Worm (Caenorhabditis elegans) whole organism, young adult: ENCODE data around the gene C33G3.5.
A peak's percentile ranks its signal among the peaks of the same experiment; 100 is the strongest.

Experiments used
- C17E4.6 ChIP-seq: fragments of 200-800 bp; sonication (Bioruptor generic); IDR thresholded peaks from 2 replicates; pipeline ENCODE4 v1.3.6; 2022; ENCODE audit warnings: missing genetic modification reagents, missing genetic modification characterization, missing compliant biosample characterization
- F10E7.11 ChIP-seq: sonication (generic microtip); optimal IDR thresholded peaks from 2 replicates; lab custom pipeline; 2017; ENCODE audit warnings: mild to moderate bottlenecking, missing genetic modification characterization, moderate library complexity, missing compliant biosample characterization
- F33H1.4 ChIP-seq: fragments of 200-800 bp; sonication (Bioruptor generic); IDR thresholded peaks from 2 replicates; pipeline ENCODE4 v1.3.6; 2022; ENCODE audit warnings: missing genetic modification reagents, missing genetic modification characterization, missing compliant biosample characterization
- F37B4.10 ChIP-seq: fragments of 200-800 bp; sonication (Bioruptor generic); IDR thresholded peaks from 2 replicates; pipeline ENCODE4 v1.3.6; 2022; ENCODE audit warnings: missing genetic modification characterization, missing compliant biosample characterization
- F55B11.4 ChIP-seq: sonication (generic microtip); optimal IDR thresholded peaks from 2 replicates; lab custom pipeline; 2016; ENCODE audit warnings: missing compliant biosample characterization, missing genetic modification characterization, borderline replicate concordance; ENCODE audit not compliant: insufficient read depth
- F57A8.1 ChIP-seq: fragments of 200-800 bp; sonication (Bioruptor generic); optimal IDR thresholded peaks from 2 replicates; lab custom pipeline; 2018; ENCODE audit warnings: mild to moderate bottlenecking, missing genetic modification characterization, moderate library complexity, missing compliant biosample characterization
- F57C9.4 ChIP-seq: sonication (generic microtip); optimal IDR thresholded peaks from 2 replicates; lab custom pipeline; 2017; ENCODE audit warnings: mild to moderate bottlenecking, missing genetic modification characterization, missing compliant biosample characterization
- K12H6.12 ChIP-seq: fragments of 200-800 bp; sonication (Bioruptor generic); optimal IDR thresholded peaks from 2 replicates; lab custom pipeline; 2018; ENCODE audit warnings: mild to moderate bottlenecking, missing genetic modification characterization, missing compliant biosample characterization
- Y67H2A.10 ChIP-seq: fragments of 200-800 bp; sonication (Bioruptor generic); conservative IDR thresholded peaks from 2 replicates; pipeline ENCODE4 v1.3.6; 2022; ENCODE audit warnings: missing genetic modification reagents, missing genetic modification characterization, missing compliant biosample characterization
- Y79H2A.3 ChIP-seq: fragments of 200-800 bp; sonication (Bioruptor generic); conservative IDR thresholded peaks from 2 replicates; pipeline ENCODE4 v1.3.6; 2022; ENCODE audit warnings: missing genetic modification reagents, missing genetic modification characterization, missing compliant biosample characterization
- atf-7 ChIP-seq: sonication (generic microtip); optimal IDR thresholded peaks from 2 replicates; lab custom pipeline; 2017; ENCODE audit warnings: mild to moderate bottlenecking, missing genetic modification characterization, missing compliant biosample characterization
- athp-1 ChIP-seq: sonication (generic microtip); optimal IDR thresholded peaks from 2 replicates; lab custom pipeline; 2017; ENCODE audit warnings: mild to moderate bottlenecking, missing genetic modification characterization, missing compliant biosample characterization
- bed-2 ChIP-seq: fragments of 200-800 bp; sonication (Bioruptor generic); IDR thresholded peaks from 2 replicates; pipeline ENCODE4 v1.3.6; 2022; ENCODE audit warnings: missing genetic modification reagents, missing genetic modification characterization, missing compliant biosample characterization
- cebp-1 ChIP-seq, 2 experiments: fragments of 200-800 bp in 1 of 2; sonication (Bioruptor generic) in 1 of 2; sonication (generic microtip) in 1 of 2; IDR thresholded peaks in 1 of 2; optimal IDR thresholded peaks in 1 of 2; 2 replicates each; pipeline versions ENCODE4 v1.3.6 to Lab custom; 2017 to 2022; ENCODE audit warnings: missing compliant biosample characterization in 2 of 2, missing genetic modification characterization in 2 of 2, mild to moderate bottlenecking in 1 of 2, missing genetic modification reagents in 1 of 2, moderate library complexity in 1 of 2
- ceh-58 ChIP-seq: fragments of 200-800 bp; sonication (Bioruptor generic); IDR thresholded peaks from 2 replicates; pipeline ENCODE4 v1.3.6; 2022; ENCODE audit warnings: missing genetic modification characterization, missing compliant biosample characterization
- dpl-1 ChIP-seq: fragments of 150-350 bp; optimal IDR thresholded peaks from 2 replicates; lab custom pipeline; 2014; ENCODE audit warnings: missing biosample characterization, missing genetic modification reagents, missing genetic modification characterization
- egl-18 ChIP-seq: fragments of 200-800 bp; sonication (Bioruptor generic); IDR thresholded peaks from 2 replicates; pipeline ENCODE4 v1.3.6; 2022; ENCODE audit warnings: missing genetic modification reagents, missing genetic modification characterization, missing compliant biosample characterization
- egrh-3 ChIP-seq: fragments of 200-800 bp; sonication (Bioruptor generic); IDR thresholded peaks from 2 replicates; pipeline ENCODE4 v1.3.6; 2022; ENCODE audit warnings: missing genetic modification reagents, missing genetic modification characterization, missing compliant biosample characterization
- lir-1 ChIP-seq: fragments of 200-800 bp; sonication (Bioruptor generic); conservative IDR thresholded peaks from 2 replicates; pipeline ENCODE4 v1.3.6; 2022; ENCODE audit warnings: missing genetic modification reagents, missing genetic modification characterization, missing compliant biosample characterization
- mxl-1 ChIP-seq: sonication (generic microtip); optimal IDR thresholded peaks from 2 replicates; lab custom pipeline; 2016; ENCODE audit warnings: missing genetic modification characterization, missing compliant biosample characterization
- nhr-120 ChIP-seq: fragments of 200-800 bp; sonication (Bioruptor generic); IDR thresholded peaks from 2 replicates; pipeline ENCODE4 v1.3.6; 2022; ENCODE audit warnings: missing genetic modification characterization, missing compliant biosample characterization
- pbrm-1 ChIP-seq: fragments of 200-800 bp; sonication (Bioruptor generic); IDR thresholded peaks from 2 replicates; pipeline ENCODE4 v1.3.6; 2022; ENCODE audit warnings: missing genetic modification reagents, missing genetic modification characterization, missing compliant biosample characterization
- rec-8 ChIP-seq, 2 experiments: sonication (generic microtip); optimal IDR thresholded peaks; 2 replicates each; lab custom pipeline; 2016; ENCODE audit warnings: mild to moderate bottlenecking in 2 of 2, missing genetic modification characterization in 2 of 2, missing genetic modification reagents in 2 of 2, missing genotype in 2 of 2, missing biosample characterization in 1 of 2, missing compliant biosample characterization in 1 of 2, moderate library complexity in 1 of 2
- repo-1 ChIP-seq: sonication (generic microtip); optimal IDR thresholded peaks from 2 replicates; lab custom pipeline; 2017; ENCODE audit warnings: mild to moderate bottlenecking, missing genetic modification characterization, missing compliant biosample characterization
- rpc-1 ChIP-seq, 2 experiments: fragments of 150-350 bp in 1 of 2; sonication (generic microtip) in 1 of 2; optimal IDR thresholded peaks; 2 replicates each; lab custom pipeline; 2014 to 2018; ENCODE audit warnings: missing biosample characterization in 1 of 2, missing genetic modification characterization in 1 of 2, missing genetic modification reagents in 1 of 2, missing genotype in 1 of 2
- snpc-1.1 ChIP-seq: sonication (generic microtip); optimal IDR thresholded peaks from 2 replicates; lab custom pipeline; 2017; ENCODE audit warnings: missing genetic modification characterization, mild to moderate bottlenecking, missing compliant biosample characterization, antibody characterized with exemption, moderate library complexity, missing genotype, missing genetic modification reagents; ENCODE audit not compliant: insufficient read depth
- snpc-1.3 ChIP-seq: sonication (generic microtip); optimal IDR thresholded peaks from 2 replicates; lab custom pipeline; 2017; ENCODE audit warnings: missing genetic modification characterization, mild to moderate bottlenecking, missing compliant biosample characterization, antibody characterized with exemption, moderate library complexity, missing genotype, missing genetic modification reagents; ENCODE audit not compliant: insufficient read depth
- snpc-4 ChIP-seq, 5 experiments: fragments of 150-350 bp in 1 of 5; sonication (generic microtip) in 4 of 5; optimal IDR thresholded peaks; 2 replicates each; lab custom pipeline; 2014 to 2018; ENCODE audit warnings: missing genetic modification characterization in 5 of 5, missing biosample characterization in 3 of 5, antibody characterized with exemption in 2 of 5, mild to moderate bottlenecking in 2 of 5, missing compliant biosample characterization in 2 of 5, missing genotype in 2 of 5, moderate library complexity in 2 of 5, missing genetic modification reagents in 1 of 5
- tbx-9 ChIP-seq: sonication (generic microtip); optimal IDR thresholded peaks from 2 replicates; lab custom pipeline; 2016; ENCODE audit warnings: borderline replicate concordance, missing genetic modification characterization, inconsistent platforms, missing compliant biosample characterization
- unc-62 ChIP-seq: fragments of 150-350 bp; optimal IDR thresholded peaks from 2 replicates; lab custom pipeline; 2014; ENCODE audit warnings: missing biosample characterization, missing genetic modification reagents, missing genetic modification characterization
- xnd-1 ChIP-seq: sonication (generic microtip); optimal IDR thresholded peaks from 2 replicates; lab custom pipeline; 2016; ENCODE audit warnings: missing genotype, missing genetic modification reagents, missing genetic modification characterization, missing compliant biosample characterization
- zfh-2 ChIP-seq: fragments of 200-800 bp; sonication (Bioruptor generic); conservative IDR thresholded peaks from 2 replicates; pipeline ENCODE4 v1.3.6; 2022; ENCODE audit warnings: missing genetic modification reagents, missing genetic modification characterization, missing compliant biosample characterization
- ztf-18 ChIP-seq: sonication (generic microtip); optimal IDR thresholded peaks from 2 replicates; lab custom pipeline; 2016; ENCODE audit warnings: missing genotype, mild to moderate bottlenecking, missing genetic modification characterization, missing compliant biosample characterization
- ztf-22 ChIP-seq: fragments of 200-800 bp; sonication (Bioruptor generic); optimal IDR thresholded peaks from 2 replicates; lab custom pipeline; 2018; ENCODE audit warnings: mild to moderate bottlenecking, missing genetic modification characterization, moderate library complexity, missing compliant biosample characterization
- ztf-25 ChIP-seq: fragments of 200-800 bp; sonication (Bioruptor generic); IDR thresholded peaks from 2 replicates; pipeline ENCODE4 v1.3.6; 2022; ENCODE audit warnings: missing genetic modification reagents, missing genetic modification characterization, missing compliant biosample characterization
- ztf-26 ChIP-seq: sonication (generic microtip); optimal IDR thresholded peaks from 2 replicates; lab custom pipeline; 2017; ENCODE audit warnings: missing genetic modification characterization, missing compliant biosample characterization

The C33G3.5 gene

ce11 chrX:14056527-14056926, 21.9 kb downstream of the C33G3.5 start:
- TF ChIP-seq mxl-1 (tag; lab: Kevin White, UChicago) (no peak), snpc-1.3 (tag; lab: Kevin White, UChicago) (no peak), atf-7 (tag; lab: Kevin White, UChicago) (no peak), F57A8.1 (GFP tag; lab: Kevin White, UChicago) (no peak), F33H1.4 (GFP tag; lab: Robert Waterston, UW) (no peak), ztf-22 (no peak)
- TF ChIP-seq, all 124 proteins: peak for 0

ce11 chrX:14055715-14056114, 22.8 kb downstream of the C33G3.5 start:
- TF ChIP-seq rec-8 (tag; optimal IDR thresholded peaks at IDR 0.05; lab: Kevin White, UChicago) (no peak), egl-18 (GFP tag; lab: Robert Waterston, UW) (no peak), nhr-120 (no peak), dpl-1 (no peak), F55B11.4 (no peak), athp-1 (tag; lab: Kevin White, UChicago) (no peak), pbrm-1 (GFP tag; lab: Robert Waterston, UW) (no peak), unc-62 (GFP tag; lab: Kevin White, UChicago) (no peak)

ce11 chrX:14054799-14055198, 23.7 kb downstream of the C33G3.5 start:
- TF ChIP-seq ceh-58 (GFP tag; lab: Robert Waterston, UW) (no peak), zfh-2 (GFP tag; lab: Robert Waterston, UW) (peak; percentile 41; the same call in 1 of the 2 replicates)

ce11 chrX:14053754-14054153, 24.7 kb downstream of the C33G3.5 start:
- TF ChIP-seq xnd-1 (tag; lab: Kevin White, UChicago), result no peak
- TF ChIP-seq F37B4.10, result no peak
- no peak for TF ChIP-seq C17E4.6 (GFP tag; lab: Robert Waterston, UW)
- no peak for TF ChIP-seq lir-1 (GFP tag; lab: Robert Waterston, UW)
- TF ChIP-seq cebp-1 (GFP tag; IDR thresholded peaks at IDR 0.05; lab: Robert Waterston, UW), result no peak
- TF ChIP-seq cebp-1 (tag; optimal IDR thresholded peaks at IDR 0.05; lab: Kevin White, UChicago), result no peak
- TF ChIP-seq, all 124 proteins: peak for 0

- TF ChIP-seq repo-1 (tag; lab: Kevin White, UChicago), result no peak
- TF ChIP-seq Y79H2A.3, result no peak
- TF ChIP-seq F57C9.4 (tag; lab: Kevin White, UChicago), result no peak
- TF ChIP-seq snpc-4 (GFP tag; optimal IDR thresholded peaks at IDR 0.05; lab: Kevin White, UChicago), result no peak
- TF ChIP-seq snpc-4 (tag; optimal IDR thresholded peaks at IDR 0.05; lab: Kevin White, UChicago), result no peak
- TF ChIP-seq rpc-1 (optimal IDR thresholded peaks at IDR 0.05; lab: Kevin White, UChicago), result no peak
- no peak for TF ChIP-seq rpc-1 (tag; optimal IDR thresholded peaks at IDR 0.05; lab: Kevin White, UChicago)
- no peak for TF ChIP-seq ztf-18
- TF ChIP-seq ztf-22, result no peak
- TF ChIP-seq ztf-26, result no peak
- TF ChIP-seq, all 124 proteins: peak for 0
Measured at ce11 chrX:14049235-14049634, 29.2 kb downstream of the C33G3.5 start, which contains the start of gene dyc-1. Gene dyc-1 (plus strand): TSS chrX:14049535.

- TF ChIP-seq snpc-1.1 (tag; lab: Kevin White, UChicago) (no peak), snpc-4 (GFP tag; optimal IDR thresholded peaks at IDR 0.05; lab: Kevin White, UChicago) (no peak), snpc-4 (tag; optimal IDR thresholded peaks at IDR 0.05; lab: Kevin White, UChicago) (no peak), K12H6.12 (tag; lab: Kevin White, UChicago) (no peak), ztf-25 (GFP tag; lab: Robert Waterston, UW) (no peak), F10E7.11 (tag; lab: Kevin White, UChicago) (no peak), egrh-3 (GFP tag; lab: Robert Waterston, UW) (no peak), Y67H2A.10 (GFP tag; lab: Robert Waterston, UW) (no peak), bed-2 (no peak), tbx-9 (tag; lab: Kevin White, UChicago) (no peak), repo-1 (tag; lab: Kevin White, UChicago) (no peak)
- TF ChIP-seq, all 124 proteins: peak for 0
Measured at ce11 chrX:14047609-14048008, 30.9 kb downstream of the C33G3.5 start.
